Fruit fly (Drosophila melanogaster): ENCODE measurements around the gene xmas.

Gene xmas

DNA sequence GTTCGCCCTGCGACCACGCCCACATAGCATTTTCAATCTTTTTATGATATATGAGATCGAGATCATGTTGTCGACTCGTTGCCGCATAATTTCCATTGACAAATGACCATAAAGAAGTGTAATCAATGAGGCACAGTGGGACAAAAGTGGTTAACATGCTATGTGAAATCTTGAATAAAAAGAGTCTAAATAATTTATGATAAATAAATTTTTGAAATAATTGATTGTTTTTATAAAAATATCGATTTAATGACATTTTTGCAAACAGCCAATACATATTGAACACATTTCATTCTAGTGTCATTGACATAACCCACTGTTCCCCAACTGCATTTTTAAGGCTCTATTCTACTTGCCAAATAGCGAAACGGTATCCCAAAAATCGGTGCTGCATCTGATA, 28.4 kb upstream of the xmas start (continued):
- TF ChIP-seq dsx (GFP tag; optimal IDR thresholded peaks at IDR 0.05; ENCODE audit: poor library complexity, severe bottlenecking) (no peak), salr (GFP tag; optimal IDR thresholded peaks at IDR 0.05) (peak in 1 of 2 experiments; percentile 35), vri (GFP tag; optimal IDR thresholded peaks at IDR 0.05) (no peak), CG10631 (GFP tag; optimal IDR thresholded peaks at IDR 0.05) (no peak), Ets21C (GFP tag; optimal IDR thresholded peaks at IDR 0.05) (no peak), Sox15 (GFP tag; optimal IDR thresholded peaks at IDR 0.05) (peak; percentile 32), lz (GFP tag; optimal IDR thresholded peaks at IDR 0.05) (peak; percentile 2), Blimp-1 (GFP tag; optimal IDR thresholded peaks at IDR 0.05) (no peak), ss (GFP tag; optimal IDR thresholded peaks at IDR 0.05) (no peak), CG8319 (GFP tag; optimal IDR thresholded peaks at IDR 0.05) (peak; percentile 42), Gug (GFP tag; IDR thresholded peaks at IDR 0.05) (0 out of 2 replicates have a peak, but pooled peaks have one; percentile 12), CG6854 (GFP tag; optimal IDR thresholded peaks at IDR 0.05) (no peak), Sox14 (GFP tag; optimal IDR thresholded peaks at IDR 0.05) (peak; percentile 19), Ets96B (tag; optimal IDR thresholded peaks at IDR 0.05) (no peak), Sox102F (GFP tag; optimal IDR thresholded peaks at IDR 0.05) (peak; percentile 20), CG34406 (GFP tag; optimal IDR thresholded peaks at IDR 0.05) (peak; percentile 58), CG6792 (GFP tag; optimal IDR thresholded peaks at IDR 0.05) (peak; percentile 41), fkh (GFP tag; optimal IDR thresholded peaks at IDR 0.05) (no peak), spab (GFP tag; optimal IDR thresholded peaks at IDR 0.05) (no peak), Eip78C (GFP tag) (peak; percentile 80), net (GFP tag; optimal IDR thresholded peaks at IDR 0.05) (peak; percentile 48), CG10669 (GFP tag; optimal IDR thresholded peaks at IDR 0.05) (no peak), CG15336 (GFP tag; IDR thresholded peaks at IDR 0.05) (peak; percentile 63), CG4318 (GFP tag; optimal IDR thresholded peaks at IDR 0.05) (peak; percentile 2), Smox (GFP tag; optimal IDR thresholded peaks at IDR 0.05) (peak; percentile 29), topi (GFP tag; optimal IDR thresholded peaks at IDR 0.05) (peak; percentile 41), esn (GFP tag; optimal IDR thresholded peaks at IDR 0.05) (peak; percentile 53), CG6163 (GFP tag; IDR thresholded peaks at IDR 0.05) (peak; percentile 58; the same call in 2 of the 3 replicates), achi (GFP tag; optimal IDR thresholded peaks at IDR 0.05) (peak; percentile 55)

DNA sequence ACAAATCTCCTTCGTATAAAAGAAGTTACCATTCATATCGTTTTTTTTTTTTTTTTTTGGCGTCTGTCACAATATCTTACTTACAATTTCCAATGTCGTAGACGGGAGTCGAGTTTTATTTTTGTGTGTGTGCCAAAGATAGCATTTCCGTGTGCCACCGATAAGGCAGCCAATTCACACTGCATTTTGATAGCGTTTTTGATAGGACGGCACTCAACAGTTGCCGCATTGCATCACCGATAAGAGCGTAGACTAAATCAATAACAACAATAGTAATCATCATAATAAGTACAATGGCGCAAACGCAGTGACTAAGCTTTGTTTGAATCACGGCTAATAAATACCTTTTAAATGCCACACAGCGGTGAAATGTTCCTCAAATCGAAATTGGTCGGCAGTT, 27.3 kb upstream of the xmas start:
- TF ChIP-seq CG6854 (GFP tag; optimal IDR thresholded peaks at IDR 0.05), result no peak
- TF ChIP-seq CG34406 (GFP tag; optimal IDR thresholded peaks at IDR 0.05), result no peak
- no peak for TF ChIP-seq CG8119 (GFP tag; IDR thresholded peaks at IDR 0.05)
- TF ChIP-seq pdm3 (GFP tag; optimal IDR thresholded peaks at IDR 0.05), result no peak
- no peak for TF ChIP-seq Sox15 (GFP tag; optimal IDR thresholded peaks at IDR 0.05)
- no peak for TF ChIP-seq CG6792 (GFP tag; optimal IDR thresholded peaks at IDR 0.05)
- TF ChIP-seq Ets96B (tag; optimal IDR thresholded peaks at IDR 0.05), result no peak
- peak; percentile 98 for TF ChIP-seq vri (GFP tag; optimal IDR thresholded peaks at IDR 0.05)
- TF ChIP-seq CG7368 (GFP tag; optimal IDR thresholded peaks at IDR 0.05), result no peak
- TF ChIP-seq cyc (GFP tag; optimal IDR thresholded peaks at IDR 0.05), result no peak
- TF ChIP-seq CG11762 (GFP tag; optimal IDR thresholded peaks at IDR 0.05; ENCODE audit: insufficient read depth), result no peak
- TF ChIP-seq dac (GFP tag; optimal IDR thresholded peaks at IDR 0.05), result no peak
- no peak for TF ChIP-seq eg (GFP tag; IDR thresholded peaks at IDR 0.05)
- peak; percentile 24 for TF ChIP-seq fkh (GFP tag; optimal IDR thresholded peaks at IDR 0.05)
- TF ChIP-seq esn (GFP tag; optimal IDR thresholded peaks at IDR 0.05), result no peak
- no peak for TF ChIP-seq CG10669 (GFP tag; optimal IDR thresholded peaks at IDR 0.05)

- TF ChIP-seq Blimp-1 (GFP tag; optimal IDR thresholded peaks at IDR 0.05) (no peak), CG6808 (GFP tag; optimal IDR thresholded peaks at IDR 0.05) (no peak), acj6 (GFP tag; optimal IDR thresholded peaks at IDR 0.05) (no peak), CG8119 (GFP tag; IDR thresholded peaks at IDR 0.05) (no peak), Met (GFP tag; optimal IDR thresholded peaks at IDR 0.05) (no peak), salr (GFP tag; optimal IDR thresholded peaks at IDR 0.05) (no peak), CG4318 (GFP tag; optimal IDR thresholded peaks at IDR 0.05) (no peak)
These were observed 24.4 kb upstream of the xmas start for dm6 chrX:17183486-17183885.

All from whole organism, prepupa.